Fruit fly (Drosophila melanogaster) whole organism, embryonic: ENCODE data around the gene CG6830.

Source experiments
- CG10321 ChIP-seq: fragments of 200-800 bp; sonication (Bioruptor generic); IDR thresholded peaks from 2 replicates; pipeline ENCODE4 v1.3.6; 2022; ENCODE audit warnings: missing biosample characterization, missing genetic modification characterization
- CG10565 ChIP-seq: fragments of 200-800 bp; sonication (Bioruptor generic); optimal IDR thresholded peaks from 3 replicates; lab custom pipeline; 2016; ENCODE audit warnings: missing biosample characterization, mild to moderate bottlenecking, missing genetic modification characterization
- CG11398 ChIP-seq: fragments of 200-800 bp; sonication (Bioruptor generic); optimal IDR thresholded peaks from 2 replicates; lab custom pipeline; 2016; ENCODE audit warnings: missing biosample characterization, missing genetic modification characterization
- CG13424 ChIP-seq: fragments of 200-800 bp; sonication (Bioruptor generic); optimal IDR thresholded peaks from 2 replicates; lab custom pipeline; 2019; ENCODE audit warnings: missing biosample characterization, mild to moderate bottlenecking, missing genetic modification characterization, moderate library complexity
- CG13624 ChIP-seq: fragments of 200-800 bp; sonication (Bioruptor generic); optimal IDR thresholded peaks from 2 replicates; lab custom pipeline; 2016; ENCODE audit warnings: missing biosample characterization, missing genetic modification characterization
- CG14860 ChIP-seq: fragments of 200-800 bp; sonication (Bioruptor generic); IDR thresholded peaks from 3 replicates; pipeline ENCODE4 v1.3.6; 2022; ENCODE audit warnings: missing biosample characterization, missing genetic modification characterization; ENCODE audit not compliant: partially characterized antibody
- CG18619 ChIP-seq: fragments of 200-800 bp; sonication (Bioruptor generic); optimal IDR thresholded peaks from 3 replicates; lab custom pipeline; 2017; ENCODE audit warnings: missing biosample characterization, mild to moderate bottlenecking, missing genetic modification characterization
- CG2129 ChIP-seq: fragments of 200-800 bp; sonication (Bioruptor generic); IDR thresholded peaks from 2 replicates; pipeline ENCODE4 v1.3.6; 2022; ENCODE audit warnings: missing biosample characterization, missing genetic modification characterization; ENCODE audit not compliant: partially characterized antibody
- CG2889 ChIP-seq: fragments of 200-800 bp; sonication (Bioruptor generic); IDR thresholded peaks from 3 replicates; pipeline ENCODE4 v1.3.6; 2022; ENCODE audit warnings: missing biosample characterization, missing genetic modification characterization
- CG5245 ChIP-seq: fragments of 200-800 bp; sonication (Bioruptor generic); optimal IDR thresholded peaks from 3 replicates; lab custom pipeline; 2016; ENCODE audit warnings: missing biosample characterization, missing genetic modification characterization
- CG6654 ChIP-seq: fragments of 200-800 bp; sonication (Bioruptor generic); optimal IDR thresholded peaks from 2 replicates; lab custom pipeline; 2017; ENCODE audit warnings: missing biosample characterization, mild to moderate bottlenecking, missing genetic modification characterization
- Dp ChIP-seq: fragments of 200-800 bp; sonication (Bioruptor generic); optimal IDR thresholded peaks from 2 replicates; lab custom pipeline; 2018; ENCODE audit warnings: missing biosample characterization, mild to moderate bottlenecking, missing genetic modification characterization, moderate library complexity
- Gsc ChIP-seq: fragments of 200-800 bp; sonication (Bioruptor generic); IDR thresholded peaks from 2 replicates; pipeline ENCODE4 v1.3.6; 2022; ENCODE audit warnings: missing biosample characterization, missing genetic modification characterization
- Gug ChIP-seq: fragments of 200-800 bp; sonication (Bioruptor generic); IDR thresholded peaks from 4 replicates; pipeline ENCODE4 v1.3.6; 2022; ENCODE audit warnings: missing biosample characterization, missing genetic modification characterization
- H15 ChIP-seq: fragments of 200-800 bp; sonication (Bioruptor generic); IDR thresholded peaks from 3 replicates; pipeline ENCODE4 v1.3.6; 2022; ENCODE audit warnings: missing biosample characterization, missing genetic modification characterization
- Hr51 ChIP-seq, 2 experiments: fragments of 200-800 bp; sonication (Bioruptor generic); optimal IDR thresholded peaks; 2 replicates in 1 of 2; 3 replicates in 1 of 2; lab custom pipeline; 2016 to 2018; ENCODE audit warnings: missing biosample characterization in 2 of 2, missing genetic modification characterization in 2 of 2, mild to moderate bottlenecking in 1 of 2, moderate library complexity in 1 of 2
- MTF-1 ChIP-seq: fragments of 200-800 bp; sonication (Bioruptor generic); optimal IDR thresholded peaks from 2 replicates; lab custom pipeline; 2018; ENCODE audit warnings: missing biosample characterization, mild to moderate bottlenecking, missing genetic modification characterization, borderline replicate concordance
- Oaz ChIP-seq: fragments of 200-800 bp; sonication (Bioruptor generic); IDR thresholded peaks from 2 replicates; pipeline ENCODE4 v1.3.6; 2022; ENCODE audit warnings: missing biosample characterization, missing genetic modification characterization
- Rfx ChIP-seq: fragments of 200-800 bp; sonication (Bioruptor generic); IDR thresholded peaks from 2 replicates; pipeline ENCODE4 v1.3.6; 2022; ENCODE audit warnings: missing biosample characterization, missing genetic modification characterization
- Sry-δ ChIP-seq: fragments of 200-800 bp; sonication (Bioruptor generic); optimal IDR thresholded peaks from 2 replicates; lab custom pipeline; 2016; ENCODE audit warnings: missing biosample characterization, missing genetic modification characterization
- TFAM ChIP-seq: fragments of 200-800 bp; sonication (Bioruptor generic); optimal IDR thresholded peaks from 2 replicates; lab custom pipeline; 2017; ENCODE audit warnings: missing biosample characterization, missing genetic modification characterization, inconsistent platforms
- Taf1 ChIP-seq: fragments of 200-800 bp; sonication (Bioruptor generic); IDR thresholded peaks from 2 replicates; pipeline ENCODE4 v1.3.6; 2022; ENCODE audit warnings: missing biosample characterization, missing genetic modification characterization
- Tbp ChIP-seq: fragments of >200 bp; optimal IDR thresholded peaks from 2 replicates; lab custom pipeline; 2018; ENCODE audit warnings: missing biosample characterization, missing genetic modification characterization
- Usf ChIP-seq: fragments of 200-800 bp; sonication (Bioruptor generic); optimal IDR thresholded peaks from 2 replicates; lab custom pipeline; 2017; ENCODE audit warnings: missing genotype, missing biosample characterization, missing genetic modification characterization
- Xrp1 ChIP-seq: fragments of 200-800 bp; sonication (Bioruptor generic); IDR thresholded peaks from 2 replicates; pipeline ENCODE4 v1.3.6; 2022; ENCODE audit warnings: missing biosample characterization, missing genetic modification characterization
- YL-1 ChIP-seq: fragments of 200-800 bp; sonication (Bioruptor generic); optimal IDR thresholded peaks from 3 replicates; lab custom pipeline; 2017; ENCODE audit warnings: missing biosample characterization, mild to moderate bottlenecking, missing genetic modification characterization
- ato ChIP-seq: fragments of 200-800 bp; sonication (Bioruptor generic); IDR thresholded peaks from 2 replicates; pipeline ENCODE4 v1.3.6; 2022; ENCODE audit warnings: missing biosample characterization, missing genetic modification characterization; ENCODE audit not compliant: partially characterized antibody
- bbx ChIP-seq: fragments of 200-800 bp; sonication (Bioruptor generic); IDR thresholded peaks from 2 replicates; pipeline ENCODE4 v1.3.6; 2022; ENCODE audit warnings: missing biosample characterization, missing genetic modification characterization; ENCODE audit not compliant: partially characterized antibody
- bowl ChIP-seq: fragments of 200-800 bp; sonication (Bioruptor generic); IDR thresholded peaks from 2 replicates; pipeline ENCODE4 v1.3.6; 2022; ENCODE audit warnings: missing biosample characterization, missing genetic modification characterization
- btn ChIP-seq: fragments of 200-800 bp; sonication (Bioruptor generic); optimal IDR thresholded peaks from 2 replicates; lab custom pipeline; 2016; ENCODE audit warnings: missing biosample characterization, missing genetic modification characterization
- cas ChIP-seq: fragments of 200-800 bp; sonication (Bioruptor generic); IDR thresholded peaks from 2 replicates; pipeline ENCODE4 v1.3.6; 2022; ENCODE audit warnings: missing biosample characterization, missing genetic modification characterization
- cato ChIP-seq: fragments of 200-800 bp; sonication (Bioruptor generic); optimal IDR thresholded peaks from 2 replicates; lab custom pipeline; 2016; ENCODE audit warnings: missing biosample characterization, missing genetic modification characterization, borderline replicate concordance
- crc ChIP-seq: fragments of 200-800 bp; sonication (Bioruptor generic); optimal IDR thresholded peaks from 2 replicates; lab custom pipeline; 2016; ENCODE audit warnings: missing biosample characterization, missing genetic modification characterization
- dati ChIP-seq: fragments of 200-800 bp; sonication (Bioruptor generic); IDR thresholded peaks from 2 replicates; pipeline ENCODE4 v1.3.6; 2022; ENCODE audit warnings: missing biosample characterization, missing genetic modification characterization
- dmrt11E ChIP-seq: fragments of 200-800 bp; sonication (Bioruptor generic); optimal IDR thresholded peaks from 3 replicates; lab custom pipeline; 2018; ENCODE audit warnings: missing biosample characterization, mild to moderate bottlenecking, missing genetic modification characterization, moderate library complexity
- emc ChIP-seq: fragments of 200-800 bp; sonication (Bioruptor generic); optimal IDR thresholded peaks from 2 replicates; lab custom pipeline; 2016; ENCODE audit warnings: missing biosample characterization, missing genetic modification characterization
- en ChIP-seq: fragments of 200-800 bp; sonication (Bioruptor generic); optimal IDR thresholded peaks from 2 replicates; lab custom pipeline; 2016; ENCODE audit warnings: missing biosample characterization, missing genetic modification characterization
- ftz-f1 ChIP-seq: fragments of 200-800 bp; sonication (Bioruptor generic); optimal IDR thresholded peaks from 2 replicates; lab custom pipeline; 2016; ENCODE audit warnings: missing biosample characterization, missing genetic modification characterization
- gcm2 ChIP-seq: fragments of 200-800 bp; sonication (Bioruptor generic); optimal IDR thresholded peaks from 2 replicates; lab custom pipeline; 2016; ENCODE audit warnings: missing biosample characterization, missing genetic modification characterization
- gro ChIP-seq: fragments of 200-800 bp; sonication (Bioruptor generic); optimal IDR thresholded peaks from 2 replicates; lab custom pipeline; 2016; ENCODE audit warnings: missing biosample characterization, missing genetic modification characterization
- hth ChIP-seq: fragments of >200 bp; optimal IDR thresholded peaks from 2 replicates; lab custom pipeline; 2017; ENCODE audit warnings: inconsistent platforms
- pum ChIP-seq: fragments of 200-800 bp; sonication (Bioruptor generic); optimal IDR thresholded peaks from 2 replicates; lab custom pipeline; 2016; ENCODE audit warnings: missing biosample characterization, missing genetic modification characterization
- pzg ChIP-seq: fragments of 200-800 bp; sonication (Bioruptor generic); optimal IDR thresholded peaks from 3 replicates; lab custom pipeline; 2018; ENCODE audit warnings: missing biosample characterization, mild to moderate bottlenecking, missing genetic modification characterization, moderate library complexity
- rib ChIP-seq: fragments of 200-800 bp; sonication (Bioruptor generic); IDR thresholded peaks from 2 replicates; pipeline ENCODE4 v1.3.6; 2022; ENCODE audit warnings: missing biosample characterization, missing genetic modification characterization
- row ChIP-seq: fragments of 200-800 bp; sonication (Bioruptor generic); IDR thresholded peaks from 3 replicates; pipeline ENCODE4 v1.3.6; 2022; ENCODE audit warnings: missing biosample characterization, missing genetic modification characterization
- salm ChIP-seq: fragments of 200-800 bp; sonication (Bioruptor generic); optimal IDR thresholded peaks from 2 replicates; lab custom pipeline; 2018; ENCODE audit warnings: missing biosample characterization, mild to moderate bottlenecking, missing genetic modification characterization
- sens ChIP-seq: fragments of 200-800 bp; sonication (Bioruptor generic); peaks from one replicate; lab custom pipeline; 2016; ENCODE audit warnings: missing biosample characterization, missing genetic modification characterization
- shn ChIP-seq: fragments of 200-800 bp; sonication (Bioruptor generic); optimal IDR thresholded peaks from 3 replicates; lab custom pipeline; 2016; ENCODE audit warnings: missing biosample characterization, missing genetic modification characterization
- slou ChIP-seq: fragments of 200-800 bp; sonication (Bioruptor generic); optimal IDR thresholded peaks from 3 replicates; lab custom pipeline; 2016; ENCODE audit warnings: missing biosample characterization, missing genetic modification characterization
- tio ChIP-seq: fragments of 200-800 bp; sonication (Bioruptor generic); optimal IDR thresholded peaks from 2 replicates; lab custom pipeline; 2017; ENCODE audit warnings: missing biosample characterization, missing genetic modification characterization, inconsistent platforms
- toy ChIP-seq: fragments of 200-800 bp; sonication (Bioruptor generic); IDR thresholded peaks from 2 replicates; pipeline ENCODE4 v1.3.6; 2022; ENCODE audit warnings: missing biosample characterization, missing genetic modification characterization

CG6830 gene

DNA sequence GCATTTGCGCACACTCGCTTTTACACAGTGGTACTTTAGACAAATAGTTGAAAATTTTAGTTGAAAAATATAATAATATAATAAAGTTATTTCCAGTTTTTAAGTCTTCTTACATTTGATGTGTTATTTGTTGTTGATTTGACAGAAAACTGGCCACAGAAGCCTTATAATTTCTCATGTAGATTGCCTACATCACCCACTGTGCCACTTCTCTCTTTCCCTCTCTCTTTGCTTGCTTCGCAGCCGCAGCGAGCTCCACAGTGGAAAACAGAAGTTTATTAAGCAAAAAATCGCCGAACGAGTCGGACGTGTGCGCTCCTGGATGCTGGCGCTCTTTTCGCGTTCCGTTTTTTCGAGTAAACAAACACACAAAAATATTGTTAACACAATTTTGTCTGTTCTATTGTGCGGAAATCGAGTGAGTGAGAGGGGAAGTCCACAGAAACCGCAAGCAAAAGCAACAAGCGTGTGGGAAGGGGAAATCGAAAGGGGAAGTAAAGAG, 28.2 kb downstream of the CG6830 start, which contains the start of gene CG42327 (continued):
- TF ChIP-seq Xrp1 (GFP tag; lab: Robert Waterston, UW) (peak; percentile 98), CG6654 (GFP tag; lab: Kevin White, UChicago) (peak; percentile 77), TFAM (GFP tag; lab: Kevin White, UChicago) (peak; percentile 72), dati (GFP tag; lab: Robert Waterston, UW) (peak; percentile 88), btn (GFP tag; lab: Kevin White, UChicago) (peak; percentile 79), Sry-δ (peak; percentile 1), bbx (GFP tag; lab: Robert Waterston, UW) (peak; percentile 45), Usf (peak; percentile 61), CG10321 (GFP tag; lab: Robert Waterston, UW) (peak; percentile 76; the same call in 1 of the 2 replicates), ato (GFP tag; lab: Robert Waterston, UW) (0 out of 2 replicates have a peak, but pooled peaks have one; percentile 26), CG2889 (GFP tag; lab: Robert Waterston, UW) (peak; percentile 88), Gsc (GFP tag; lab: Robert Waterston, UW) (peak; percentile 67), Tbp (GFP tag; lab: Kevin White, UChicago) (no peak), pzg (GFP tag; lab: Kevin White, UChicago) (no peak), Dp (GFP tag; lab: Kevin White, UChicago) (peak; percentile 2), CG2129 (GFP tag; lab: Robert Waterston, UW) (no peak), rib (GFP tag; lab: Robert Waterston, UW) (peak; percentile 66; the same call in 1 of the 2 replicates), CG18619 (GFP tag; lab: Kevin White, UChicago) (peak; percentile 88), CG11398 (peak; percentile 16), shn (GFP tag; lab: Kevin White, UChicago) (peak; percentile 79), gro (GFP tag; lab: Kevin White, UChicago) (peak; percentile 69), Gug (GFP tag; lab: Robert Waterston, UW) (peak; percentile 90), pum (GFP tag; lab: Kevin White, UChicago) (peak; percentile 83), cato (GFP tag; lab: Kevin White, UChicago) (peak; percentile 90), slou (GFP tag; lab: Kevin White, UChicago) (peak; percentile 79), CG13424 (tag; lab: Kevin White, UChicago) (peak; percentile 94), toy (GFP tag; lab: Robert Waterston, UW) (peak; percentile 80), Taf1 (GFP tag; lab: Robert Waterston, UW) (peak; percentile 58; the same call in 1 of the 2 replicates), tio (GFP tag; lab: Kevin White, UChicago) (peak; percentile 92), CG5245 (GFP tag; lab: Kevin White, UChicago) (peak; percentile 88), sens (GFP tag; lab: Kevin White, UChicago) (peak; percentile 99), MTF-1 (GFP tag; lab: Kevin White, UChicago) (peak; percentile 86), emc (GFP tag; lab: Kevin White, UChicago) (no peak), salm (tag; lab: Kevin White, UChicago) (peak; percentile 94), en (peak; percentile 66), hth (lab: Kevin White, UChicago) (no peak), Rfx (GFP tag; lab: Robert Waterston, UW) (peak; percentile 90), YL-1 (GFP tag; lab: Kevin White, UChicago) (peak; percentile 68), row (peak; percentile 98), bowl (GFP tag; lab: Robert Waterston, UW) (peak; percentile 83), cas (peak; percentile 78), crc (GFP tag; lab: Kevin White, UChicago) (peak; percentile 57), H15 (GFP tag; lab: Robert Waterston, UW) (peak; percentile 97), CG14860 (no peak), CG13624 (GFP tag; lab: Kevin White, UChicago) (peak; percentile 52), Hr51 (GFP tag; optimal IDR thresholded peaks at IDR 0.05; lab: Kevin White, UChicago) (peak; percentile 74 to 96), Oaz (GFP tag; lab: Robert Waterston, UW) (peak; percentile 86), gcm2 (GFP tag; lab: Kevin White, UChicago) (peak; percentile 85), dmrt11E (tag; lab: Kevin White, UChicago) (peak; percentile 92), CG10565 (peak; percentile 75), ftz-f1 (peak; percentile 4)
